Fruit fly (Drosophila melanogaster) whole organism, prepupa: ENCODE measurements around the gene Gr28b.
A peak's percentile ranks its signal among the peaks of the same experiment; 100 is the strongest.

Experiments
- Blimp-1 ChIP-seq: fragments of 200-800 bp; sonication (Bioruptor generic); optimal IDR thresholded peaks from 3 replicates; lab custom pipeline; 2017; ENCODE audit warnings: missing biosample characterization, missing genetic modification characterization, mild to moderate bottlenecking, moderate library complexity, missing genetic modification reagents
- CG10631 ChIP-seq: fragments of 200-800 bp; sonication (Bioruptor generic); optimal IDR thresholded peaks from 2 replicates; lab custom pipeline; 2016; ENCODE audit warnings: missing biosample characterization, missing genetic modification characterization
- CG10669 ChIP-seq: fragments of 200-800 bp; sonication (Bioruptor generic); optimal IDR thresholded peaks from 3 replicates; lab custom pipeline; 2018; ENCODE audit warnings: missing biosample characterization, mild to moderate bottlenecking, missing genetic modification characterization, moderate library complexity
- CG11294 ChIP-seq: fragments of 200-800 bp; sonication (Bioruptor generic); IDR thresholded peaks from 2 replicates; pipeline ENCODE4 v1.3.6; 2022; ENCODE audit warnings: missing biosample characterization, missing genetic modification characterization
- CG11762 ChIP-seq: fragments of 200-800 bp; sonication (Bioruptor generic); optimal IDR thresholded peaks from 3 replicates; lab custom pipeline; 2016; ENCODE audit warnings: missing biosample characterization, missing genetic modification characterization; ENCODE audit not compliant: insufficient read depth
- CG11902 ChIP-seq: fragments of 200-800 bp; sonication (Bioruptor generic); optimal IDR thresholded peaks from 3 replicates; lab custom pipeline; 2016; ENCODE audit warnings: missing biosample characterization, missing genetic modification characterization
- CG15336 ChIP-seq: fragments of 200-800 bp; sonication (Bioruptor generic); IDR thresholded peaks from 2 replicates; pipeline ENCODE4 v1.3.6; 2022; ENCODE audit warnings: missing biosample characterization, missing genetic modification characterization
- CG31627 ChIP-seq: fragments of 200-800 bp; sonication (Bioruptor generic); optimal IDR thresholded peaks from 3 replicates; lab custom pipeline; 2016; ENCODE audit warnings: missing biosample characterization, missing genetic modification characterization
- CG32006 ChIP-seq: fragments of 200-800 bp; sonication (Bioruptor generic); optimal IDR thresholded peaks from 3 replicates; lab custom pipeline; 2017; ENCODE audit warnings: missing biosample characterization, mild to moderate bottlenecking, missing genetic modification characterization
- CG3919 ChIP-seq: fragments of 200-800 bp; sonication (Bioruptor generic); optimal IDR thresholded peaks from 3 replicates; lab custom pipeline; 2016; ENCODE audit warnings: missing biosample characterization, missing genetic modification characterization
- CG6163 ChIP-seq: fragments of 200-800 bp; sonication (Bioruptor generic); IDR thresholded peaks from 3 replicates; pipeline ENCODE4 v1.3.6; 2022; ENCODE audit warnings: missing biosample characterization, missing genetic modification characterization
- CG6792 ChIP-seq: fragments of 200-800 bp; sonication (Bioruptor generic); optimal IDR thresholded peaks from 3 replicates; lab custom pipeline; 2016; ENCODE audit warnings: missing biosample characterization, missing genetic modification characterization
- CG6854 ChIP-seq: fragments of 200-800 bp; sonication (Bioruptor generic); optimal IDR thresholded peaks from 2 replicates; lab custom pipeline; 2017; ENCODE audit warnings: missing biosample characterization, mild to moderate bottlenecking, missing genetic modification characterization
- CG7368 ChIP-seq: fragments of 200-800 bp; sonication (Bioruptor generic); optimal IDR thresholded peaks from 3 replicates; lab custom pipeline; 2016; ENCODE audit warnings: missing biosample characterization, missing genetic modification characterization
- CG8119 ChIP-seq: fragments of 200-800 bp; sonication (Bioruptor generic); IDR thresholded peaks from 3 replicates; pipeline ENCODE4 v1.3.6; 2022; ENCODE audit warnings: missing biosample characterization, missing genetic modification characterization
- CG8632 ChIP-seq: fragments of 200-800 bp; sonication (Bioruptor generic); optimal IDR thresholded peaks from 3 replicates; lab custom pipeline; 2016; ENCODE audit warnings: missing biosample characterization, missing genetic modification characterization
- Eip75B ChIP-seq: fragments of 200-800 bp; sonication (Bioruptor generic); optimal IDR thresholded peaks from 3 replicates; lab custom pipeline; 2016; ENCODE audit warnings: missing biosample characterization, missing genetic modification characterization
- Eip78C ChIP-seq: fragments of 200-800 bp; sonication (Bioruptor generic); peaks from one replicate; lab custom pipeline; 2016; ENCODE audit warnings: missing biosample characterization, missing genetic modification characterization
- Eip93F ChIP-seq: fragments of 200-800 bp; sonication (Bioruptor generic); optimal IDR thresholded peaks from 2 replicates; lab custom pipeline; 2016; ENCODE audit warnings: missing biosample characterization, mild to moderate bottlenecking, missing genetic modification characterization
- Ets96B ChIP-seq: fragments of 200-800 bp; optimal IDR thresholded peaks from 2 replicates; lab custom pipeline; 2019; ENCODE audit warnings: missing biosample characterization, mild to moderate bottlenecking, missing genetic modification characterization, moderate library complexity
- Gug ChIP-seq: fragments of 200-800 bp; sonication (Bioruptor generic); IDR thresholded peaks from 2 replicates; pipeline ENCODE4 v1.3.6; 2022; ENCODE audit warnings: missing biosample characterization, missing genetic modification characterization
- Lpt ChIP-seq: fragments of 200-800 bp; sonication (Bioruptor generic); optimal IDR thresholded peaks from 3 replicates; lab custom pipeline; 2016; ENCODE audit warnings: missing biosample characterization, missing genetic modification characterization
- Met ChIP-seq: fragments of 200-800 bp; sonication (Bioruptor generic); optimal IDR thresholded peaks from 3 replicates; lab custom pipeline; 2016; ENCODE audit warnings: missing biosample characterization, missing genetic modification characterization
- OdsH ChIP-seq: fragments of 200-800 bp; sonication (Bioruptor generic); optimal IDR thresholded peaks from 3 replicates; lab custom pipeline; 2016; ENCODE audit warnings: missing biosample characterization, missing genetic modification characterization
- Smox ChIP-seq: fragments of 200-800 bp; sonication (Bioruptor generic); optimal IDR thresholded peaks from 3 replicates; lab custom pipeline; 2016; ENCODE audit warnings: missing biosample characterization, missing genetic modification characterization
- Sox102F ChIP-seq: fragments of 200-800 bp; sonication (Bioruptor generic); optimal IDR thresholded peaks from 2 replicates; lab custom pipeline; 2016; ENCODE audit warnings: missing biosample characterization, mild to moderate bottlenecking, missing genetic modification characterization
- Sox15 ChIP-seq: fragments of 200-800 bp; sonication (Bioruptor generic); optimal IDR thresholded peaks from 3 replicates; lab custom pipeline; 2016; ENCODE audit warnings: missing biosample characterization, missing genetic modification characterization
- cyc ChIP-seq: fragments of 200-800 bp; sonication (Bioruptor generic); optimal IDR thresholded peaks from 3 replicates; lab custom pipeline; 2016; ENCODE audit warnings: missing biosample characterization, missing genetic modification characterization
- dac ChIP-seq: fragments of 200-800 bp; sonication (Bioruptor generic); optimal IDR thresholded peaks from 2 replicates; lab custom pipeline; 2017; ENCODE audit warnings: missing biosample characterization, mild to moderate bottlenecking, missing genetic modification characterization
- dsx ChIP-seq: fragments of 200-800 bp; optimal IDR thresholded peaks from 3 replicates; lab custom pipeline; 2019; ENCODE audit warnings: missing biosample characterization, mild to moderate bottlenecking, missing genetic modification characterization, moderate library complexity; ENCODE audit not compliant: poor library complexity, severe bottlenecking
- eg ChIP-seq: fragments of 200-800 bp; sonication (Bioruptor generic); IDR thresholded peaks from 3 replicates; pipeline ENCODE4 v1.3.6; 2022; ENCODE audit warnings: missing biosample characterization, missing genetic modification characterization
- esn ChIP-seq: fragments of 200-800 bp; sonication (Bioruptor generic); optimal IDR thresholded peaks from 2 replicates; lab custom pipeline; 2016; ENCODE audit warnings: missing biosample characterization, mild to moderate bottlenecking, missing genetic modification characterization, moderate library complexity
- fd59A ChIP-seq: fragments of 200-800 bp; sonication (Bioruptor generic); optimal IDR thresholded peaks from 2 replicates; lab custom pipeline; 2017; ENCODE audit warnings: missing biosample characterization, mild to moderate bottlenecking, missing genetic modification characterization, missing genetic modification reagents
- fd85E ChIP-seq: fragments of 200-800 bp; sonication (Bioruptor generic); optimal IDR thresholded peaks from 3 replicates; lab custom pipeline; 2016; ENCODE audit warnings: missing biosample characterization, missing genetic modification characterization
- fkh ChIP-seq: fragments of 200-800 bp; sonication (Bioruptor generic); optimal IDR thresholded peaks from 3 replicates; lab custom pipeline; 2017; ENCODE audit warnings: missing biosample characterization, mild to moderate bottlenecking, missing genetic modification characterization, moderate library complexity
- lz ChIP-seq: fragments of 200-800 bp; sonication (Bioruptor generic); optimal IDR thresholded peaks from 3 replicates; lab custom pipeline; 2016; ENCODE audit warnings: missing biosample characterization, missing genetic modification characterization
- net ChIP-seq: fragments of 200-800 bp; sonication (Bioruptor generic); optimal IDR thresholded peaks from 3 replicates; lab custom pipeline; 2016; ENCODE audit warnings: missing biosample characterization, missing genetic modification characterization
- pdm3 ChIP-seq: fragments of 200-800 bp; sonication (Bioruptor generic); optimal IDR thresholded peaks from 3 replicates; lab custom pipeline; 2016; ENCODE audit warnings: missing biosample characterization, missing genetic modification characterization
- spab ChIP-seq: fragments of 200-800 bp; sonication (Bioruptor generic); optimal IDR thresholded peaks from 2 replicates; lab custom pipeline; 2017; ENCODE audit warnings: missing biosample characterization, mild to moderate bottlenecking, missing genetic modification characterization, missing genetic modification reagents
- ss ChIP-seq, 2 experiments: fragments of 200-800 bp; sonication (Bioruptor generic); optimal IDR thresholded peaks; 2 replicates in 1 of 2; 3 replicates in 1 of 2; lab custom pipeline; 2017 to 2018; ENCODE audit warnings: mild to moderate bottlenecking in 2 of 2, missing biosample characterization in 2 of 2, missing genetic modification characterization in 2 of 2, moderate library complexity in 1 of 2
- vri ChIP-seq: fragments of 200-800 bp; sonication (Bioruptor generic); optimal IDR thresholded peaks from 3 replicates; lab custom pipeline; 2016; ENCODE audit warnings: missing biosample characterization, mild to moderate bottlenecking, missing genetic modification characterization

Gr28b gene

DNA sequence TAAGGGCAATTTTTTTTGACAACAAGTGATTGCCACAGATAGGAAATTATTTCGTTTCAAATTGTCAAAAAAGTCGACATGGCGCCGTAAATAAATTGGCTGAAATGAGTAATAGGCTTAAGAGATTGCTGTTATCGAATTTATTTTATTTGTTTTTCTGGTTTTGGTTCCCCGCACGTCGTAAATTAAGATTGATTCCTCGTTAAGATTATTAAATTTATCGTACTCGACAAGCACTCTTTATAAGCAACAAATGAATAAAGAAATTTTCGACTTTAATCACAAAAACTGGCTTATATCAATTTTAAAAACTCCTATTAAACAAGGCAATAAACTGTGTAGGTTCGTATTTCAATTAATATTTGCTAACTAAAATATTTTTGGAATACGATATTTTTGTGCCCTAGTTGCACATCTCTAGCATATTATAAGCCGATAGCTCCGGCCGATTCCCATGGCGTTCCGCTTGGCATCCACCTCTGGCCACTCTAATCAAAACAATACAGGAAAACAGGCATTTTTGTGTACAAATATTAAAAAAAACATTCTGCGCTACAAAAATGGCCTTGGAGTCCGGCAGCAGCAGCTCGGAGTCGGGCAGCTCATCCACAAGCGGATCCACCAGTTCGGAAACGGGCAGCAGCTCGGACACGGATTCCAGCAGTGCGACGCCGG is 50.0 kb downstream of the Gr28b start, which contains the start of gene chm (continued):
- TF ChIP-seq vri, result no peak
- TF ChIP-seq CG3919 (GFP tag; lab: Kevin White, UChicago), result no peak
- no peak for TF ChIP-seq spab (GFP tag; lab: Kevin White, UChicago)
- no peak for TF ChIP-seq Ets96B (tag; lab: Kevin White, UChicago)
- TF ChIP-seq lz, result peak; percentile 47
- TF ChIP-seq Lpt (GFP tag; lab: Kevin White, UChicago), result no peak
- no peak for TF ChIP-seq Met (GFP tag; lab: Kevin White, UChicago)
- no peak for TF ChIP-seq CG6854
- TF ChIP-seq esn (GFP tag; lab: Kevin White, UChicago), result peak; percentile 63
- no peak for TF ChIP-seq CG8119 (GFP tag; lab: Robert Waterston, UW)
- no peak for TF ChIP-seq CG8632 (GFP tag; lab: Kevin White, UChicago)
- TF ChIP-seq CG6792 (GFP tag; lab: Kevin White, UChicago), result no peak
- TF ChIP-seq fd59A (GFP tag; lab: Kevin White, UChicago), result no peak
- TF ChIP-seq CG11902 (GFP tag; lab: Kevin White, UChicago), result no peak
- peak; percentile 17 for TF ChIP-seq cyc (GFP tag; lab: Kevin White, UChicago)
- TF ChIP-seq CG10669 (GFP tag; lab: Kevin White, UChicago), result no peak
- TF ChIP-seq eg (GFP tag; lab: Robert Waterston, UW), result no peak
- no peak for TF ChIP-seq ss (GFP tag; optimal IDR thresholded peaks at IDR 0.05; lab: Kevin White, UChicago)
- no peak for TF ChIP-seq Sox102F (GFP tag; lab: Kevin White, UChicago)
- peak; percentile 50 for TF ChIP-seq fkh (GFP tag; lab: Kevin White, UChicago)

dm6 chr2L:7410609-7411008 is 51.4 kb downstream of the Gr28b start, which contains the start of gene CG15818:
TSS of gene CG15818 (plus strand) at chr2L:7410909.
- no peak for TF ChIP-seq Lpt (GFP tag; lab: Kevin White, UChicago)
- no peak for TF ChIP-seq Eip75B (GFP tag; lab: Kevin White, UChicago)
- TF ChIP-seq pdm3, result no peak
- no peak for TF ChIP-seq CG3919 (GFP tag; lab: Kevin White, UChicago)
- TF ChIP-seq dac (GFP tag; lab: Kevin White, UChicago), result no peak
- no peak for TF ChIP-seq net (GFP tag; lab: Kevin White, UChicago)
- TF ChIP-seq fkh (GFP tag; lab: Kevin White, UChicago), result no peak
- TF ChIP-seq CG10631 (GFP tag; lab: Kevin White, UChicago), result no peak
- TF ChIP-seq fd85E (GFP tag; lab: Kevin White, UChicago), result no peak
- TF ChIP-seq CG11762 (GFP tag; lab: Kevin White, UChicago), result no peak
- no peak for TF ChIP-seq CG10669 (GFP tag; lab: Kevin White, UChicago)
- no peak for TF ChIP-seq CG32006 (GFP tag; lab: Kevin White, UChicago)
- no peak for TF ChIP-seq CG11902 (GFP tag; lab: Kevin White, UChicago)
- no peak for TF ChIP-seq Blimp-1 (GFP tag; lab: Kevin White, UChicago)
- TF ChIP-seq vri, result no peak
- no peak for TF ChIP-seq Gug (GFP tag; lab: Robert Waterston, UW)
- no peak for TF ChIP-seq Smox (GFP tag; lab: Kevin White, UChicago)
- no peak for TF ChIP-seq Sox15
- TF ChIP-seq CG6854, result no peak
- TF ChIP-seq dsx (GFP tag; lab: Kevin White, UChicago), result no peak

DNA sequence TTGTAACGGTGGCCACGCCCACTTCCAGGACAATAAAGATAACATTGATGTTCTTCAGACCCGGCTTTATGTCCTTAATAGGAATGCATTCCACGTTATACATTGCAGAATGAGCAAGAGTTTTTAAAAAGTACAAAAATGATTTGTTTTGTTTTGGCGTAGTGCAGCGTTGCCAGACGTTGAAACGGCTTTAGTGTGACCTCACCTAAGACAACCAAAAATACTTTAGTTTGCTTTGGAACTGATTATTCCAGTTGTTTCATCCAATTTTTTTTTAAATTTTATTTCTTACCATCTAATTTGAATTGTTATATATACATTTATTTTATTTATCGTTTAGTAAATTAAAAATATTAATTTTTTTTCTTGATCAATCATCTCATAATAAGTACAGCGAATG is 52.4 kb downstream of the Gr28b start, which contains the start of gene CG5181:
CG5181 (minus strand) TSS at position 208 of the 400 bp plus-strand sequence.
- TF ChIP-seq CG31627 (no peak), Eip93F (GFP tag; lab: Kevin White, UChicago) (no peak), CG10669 (GFP tag; lab: Kevin White, UChicago) (no peak), CG7368 (GFP tag; lab: Kevin White, UChicago) (no peak), net (GFP tag; lab: Kevin White, UChicago) (no peak), CG15336 (no peak), fd59A (GFP tag; lab: Kevin White, UChicago) (no peak), Eip78C (GFP tag; lab: Kevin White, UChicago) (no peak), Eip75B (GFP tag; lab: Kevin White, UChicago) (no peak), fd85E (GFP tag; lab: Kevin White, UChicago) (no peak), spab (GFP tag; lab: Kevin White, UChicago) (no peak), eg (GFP tag; lab: Robert Waterston, UW) (no peak), CG8119 (GFP tag; lab: Robert Waterston, UW) (no peak), CG6163 (GFP tag; lab: Robert Waterston, UW) (no peak), CG11294 (GFP tag; lab: Robert Waterston, UW) (no peak), OdsH (no peak)
